Fruit fly (Drosophila melanogaster): Measurements from ENCODE around the gene CG14410.

dm6 chrX:14871028-14871427, 34.5 kb downstream of the CG14410 start, which contains the start of gene CG9518:
- TF ChIP-seq CG7101 (tag; optimal IDR thresholded peaks at IDR 0.05): no peak
- no peak for TF ChIP-seq CG12768 (GFP tag; optimal IDR thresholded peaks at IDR 0.05)
- no peak for TF ChIP-seq Hr96 (GFP tag; optimal IDR thresholded peaks at IDR 0.05)
- no peak for TF ChIP-seq ovo (GFP tag; optimal IDR thresholded peaks at IDR 0.05)
- no peak for TF ChIP-seq bab1 (GFP tag; optimal IDR thresholded peaks at IDR 0.05)
- TF ChIP-seq CG33017 (tag; optimal IDR thresholded peaks at IDR 0.05): no peak
- TF ChIP-seq Mnt (GFP tag; optimal IDR thresholded peaks at IDR 0.05): no peak
- TF ChIP-seq cnc (optimal IDR thresholded peaks at IDR 0.05): no peak
- TF ChIP-seq Crg-1 (GFP tag; optimal IDR thresholded peaks at IDR 0.05): no peak
